Fruit fly (Drosophila melanogaster) whole organism, embryonic: ENCODE results near the gene tinc.

Experiments used
- Awh ChIP-seq: fragments of 200-800 bp; sonication (Bioruptor generic); IDR thresholded peaks from 2 replicates; pipeline ENCODE4, ENCODE4 v1.3.6; 2022; ENCODE audit warnings: missing biosample characterization, missing genetic modification characterization
- Bgb ChIP-seq: fragments of 200-800 bp; sonication (Bioruptor generic); IDR thresholded peaks from 2 replicates; pipeline ENCODE4 v1.3.6; 2022; ENCODE audit warnings: missing biosample characterization, missing genetic modification characterization; ENCODE audit not compliant: partially characterized antibody
- CG10147 ChIP-seq: fragments of 200-800 bp; sonication (Bioruptor generic); optimal IDR thresholded peaks from 2 replicates; lab custom pipeline; 2019; ENCODE audit warnings: missing biosample characterization, mild to moderate bottlenecking, missing genetic modification characterization, moderate library complexity
- CG10543 ChIP-seq: fragments of 200-800 bp; sonication (Bioruptor generic); optimal IDR thresholded peaks from 3 replicates; lab custom pipeline; 2017; ENCODE audit warnings: missing biosample characterization, mild to moderate bottlenecking, missing genetic modification characterization, moderate library complexity
- CG11247 ChIP-seq: fragments of 200-800 bp; sonication (Bioruptor generic); IDR thresholded peaks from 2 replicates; pipeline ENCODE4 v1.3.6; 2022; ENCODE audit warnings: missing biosample characterization, missing genetic modification characterization
- CG11456 ChIP-seq: fragments of 200-800 bp; sonication (Bioruptor generic); IDR thresholded peaks from 3 replicates; pipeline ENCODE4 v1.3.6; 2022; ENCODE audit warnings: missing biosample characterization, missing genetic modification characterization
- CG12071 ChIP-seq: fragments of 200-800 bp; sonication (Bioruptor generic); optimal IDR thresholded peaks from 3 replicates; lab custom pipeline; 2018; ENCODE audit warnings: missing biosample characterization, mild to moderate bottlenecking, missing genetic modification characterization
- CG1233 ChIP-seq: fragments of 200-800 bp; sonication (Bioruptor generic); optimal IDR thresholded peaks from 4 replicates; lab custom pipeline; 2018; ENCODE audit warnings: missing biosample characterization, mild to moderate bottlenecking, missing genetic modification characterization
- CG13287 ChIP-seq: fragments of 200-800 bp; sonication (Bioruptor generic); IDR thresholded peaks from 2 replicates; pipeline ENCODE4 v1.3.6; 2022; ENCODE audit warnings: missing biosample characterization, missing genetic modification characterization; ENCODE audit not compliant: partially characterized antibody
- CG14050 ChIP-seq: fragments of 200-800 bp; sonication (Bioruptor generic); IDR thresholded peaks from 3 replicates; pipeline ENCODE4 v1.3.6; 2022; ENCODE audit warnings: missing biosample characterization, missing genetic modification characterization
- CG1603 ChIP-seq: fragments of 200-800 bp; sonication (Bioruptor generic); optimal IDR thresholded peaks from 2 replicates; lab custom pipeline; 2019; ENCODE audit warnings: missing biosample characterization, mild to moderate bottlenecking, missing genetic modification characterization, moderate library complexity
- CG1792 ChIP-seq: fragments of 200-800 bp; sonication (Bioruptor generic); optimal IDR thresholded peaks from 2 replicates; lab custom pipeline; 2016; ENCODE audit warnings: missing biosample characterization, missing genetic modification characterization
- CG30431 ChIP-seq: fragments of 200-800 bp; sonication (Bioruptor generic); optimal IDR thresholded peaks from 2 replicates; lab custom pipeline; 2017; ENCODE audit warnings: missing biosample characterization, missing genetic modification characterization
- CG31224 ChIP-seq: fragments of 200-800 bp; sonication (Bioruptor generic); IDR thresholded peaks from 2 replicates; pipeline ENCODE4 v1.3.6; 2022; ENCODE audit warnings: missing biosample characterization, missing genetic modification characterization
- CG33213 ChIP-seq: fragments of 200-800 bp; sonication (Bioruptor generic); optimal IDR thresholded peaks from 3 replicates; lab custom pipeline; 2016; ENCODE audit warnings: missing biosample characterization, missing genetic modification characterization
- CG4360 ChIP-seq: fragments of 200-800 bp; sonication (Bioruptor generic); IDR thresholded peaks from 2 replicates; pipeline ENCODE4 v1.3.6; 2022; ENCODE audit warnings: missing biosample characterization, missing genetic modification characterization
- CG6689 ChIP-seq: fragments of 200-800 bp; sonication (Bioruptor generic); IDR thresholded peaks from 2 replicates; pipeline ENCODE4 v1.3.6; 2022; ENCODE audit warnings: missing biosample characterization, missing genetic modification characterization
- CG7372 ChIP-seq: fragments of 200-800 bp; sonication (Bioruptor generic); IDR thresholded peaks from 2 replicates; pipeline ENCODE4 v1.3.6; 2022; ENCODE audit warnings: missing biosample characterization, missing genetic modification characterization
- CG7745 ChIP-seq: fragments of 200-800 bp; sonication (Bioruptor generic); optimal IDR thresholded peaks from 2 replicates; lab custom pipeline; 2018; ENCODE audit warnings: missing biosample characterization, mild to moderate bottlenecking, missing genetic modification characterization, moderate library complexity
- CG7963 ChIP-seq: fragments of 200-800 bp; sonication (Bioruptor generic); IDR thresholded peaks from 3 replicates; pipeline ENCODE4 v1.3.6; 2022; ENCODE audit warnings: missing biosample characterization, missing genetic modification characterization; ENCODE audit not compliant: partially characterized antibody
- Camta ChIP-seq: fragments of 200-800 bp; sonication (Bioruptor generic); optimal IDR thresholded peaks from 2 replicates; lab custom pipeline; 2016; ENCODE audit warnings: missing biosample characterization, missing genetic modification characterization
- Dip2 ChIP-seq: fragments of 200-800 bp; sonication (Bioruptor generic); IDR thresholded peaks from 2 replicates; pipeline ENCODE4 v1.3.6; 2022; ENCODE audit warnings: missing biosample characterization, missing genetic modification characterization
- Doc3 ChIP-seq: fragments of 200-800 bp; sonication (Bioruptor generic); IDR thresholded peaks from 3 replicates; pipeline ENCODE4 v1.3.6; 2022; ENCODE audit warnings: missing biosample characterization, missing genetic modification characterization; ENCODE audit not compliant: partially characterized antibody
- E2f2 ChIP-seq: fragments of 200-800 bp; sonication (Bioruptor generic); IDR thresholded peaks from 2 replicates; pipeline ENCODE4 v1.3.6; 2022; ENCODE audit warnings: missing biosample characterization, missing genetic modification characterization
- HHEX ChIP-seq: fragments of 200-800 bp; sonication (Bioruptor generic); optimal IDR thresholded peaks from 3 replicates; lab custom pipeline; 2017; ENCODE audit warnings: missing biosample characterization, mild to moderate bottlenecking, missing genetic modification characterization, missing genetic modification reagents
- Hr78 ChIP-seq, 2 experiments: fragments of 200-800 bp in 1 of 2; fragments of >200 bp in 1 of 2; sonication (Bioruptor generic) in 1 of 2; optimal IDR thresholded peaks; 2 replicates each; lab custom pipeline; 2017 to 2019; ENCODE audit warnings: missing biosample characterization in 2 of 2, missing genetic modification characterization in 2 of 2, mild to moderate bottlenecking in 1 of 2, moderate library complexity in 1 of 2
- Meics ChIP-seq: fragments of 200-800 bp; sonication (Bioruptor generic); optimal IDR thresholded peaks from 2 replicates; lab custom pipeline; 2017; ENCODE audit warnings: missing biosample characterization, mild to moderate bottlenecking, missing genetic modification characterization
- NK7.1 ChIP-seq: fragments of 200-800 bp; sonication (Bioruptor generic); optimal IDR thresholded peaks from 3 replicates; lab custom pipeline; 2016; ENCODE audit warnings: missing biosample characterization, missing genetic modification characterization
- NfI ChIP-seq: fragments of 200-800 bp; sonication (Bioruptor generic); optimal IDR thresholded peaks from 3 replicates; lab custom pipeline; 2018; ENCODE audit warnings: missing biosample characterization, mild to moderate bottlenecking, missing genetic modification characterization, moderate library complexity
- Oli ChIP-seq: fragments of 200-800 bp; sonication (Bioruptor generic); optimal IDR thresholded peaks from 2 replicates; lab custom pipeline; 2018; ENCODE audit warnings: missing biosample characterization, mild to moderate bottlenecking, missing genetic modification characterization, moderate library complexity
- PHDP ChIP-seq: fragments of 200-800 bp; sonication (Bioruptor generic); optimal IDR thresholded peaks from 3 replicates; lab custom pipeline; 2018; ENCODE audit warnings: missing biosample characterization, mild to moderate bottlenecking, missing genetic modification characterization, moderate library complexity
- Scr ChIP-seq: fragments of 200-800 bp; sonication (Bioruptor generic); IDR thresholded peaks from 2 replicates; pipeline ENCODE4 v1.3.6; 2022; ENCODE audit warnings: missing biosample characterization, missing genetic modification characterization; ENCODE audit not compliant: partially characterized antibody
- Stat92E ChIP-seq, 3 experiments: fragments of >200 bp in 2 of 3; fragments of 200-800 bp in 1 of 3; sonication (Bioruptor generic) in 1 of 3; optimal IDR thresholded peaks; 2 replicates each; lab custom pipeline; 2017 to 2019; ENCODE audit warnings: missing biosample characterization in 3 of 3, missing genetic modification characterization in 3 of 3, mild to moderate bottlenecking in 1 of 3, moderate library complexity in 1 of 3
- ab ChIP-seq: fragments of 200-800 bp; sonication (Bioruptor generic); optimal IDR thresholded peaks from 2 replicates; lab custom pipeline; 2016; ENCODE audit warnings: missing biosample characterization, missing genetic modification characterization
- abd-A ChIP-seq: fragments of 200-800 bp; sonication (Bioruptor generic); optimal IDR thresholded peaks from 3 replicates; lab custom pipeline; 2019; ENCODE audit warnings: missing biosample characterization, mild to moderate bottlenecking, missing genetic modification characterization, moderate library complexity
- bcd ChIP-seq: fragments of 200-800 bp; sonication (Bioruptor generic); optimal IDR thresholded peaks from 2 replicates; lab custom pipeline; 2017; ENCODE audit warnings: missing biosample characterization, mild to moderate bottlenecking, missing genetic modification characterization
- bowl ChIP-seq: fragments of 200-800 bp; sonication (Bioruptor generic); IDR thresholded peaks from 2 replicates; pipeline ENCODE4 v1.3.6; 2022; ENCODE audit warnings: missing biosample characterization, missing genetic modification characterization
- caup ChIP-seq: fragments of 200-800 bp; sonication (Bioruptor generic); optimal IDR thresholded peaks from 3 replicates; lab custom pipeline; 2017; ENCODE audit warnings: missing biosample characterization, mild to moderate bottlenecking, missing genetic modification characterization, moderate library complexity; ENCODE audit not compliant: severe bottlenecking
- disco-r ChIP-seq: fragments of 200-800 bp; sonication (Bioruptor generic); optimal IDR thresholded peaks from 2 replicates; lab custom pipeline; 2016; ENCODE audit warnings: missing biosample characterization, missing genetic modification characterization
- eyg ChIP-seq: fragments of 200-800 bp; sonication (Bioruptor generic); optimal IDR thresholded peaks from 3 replicates; lab custom pipeline; 2016; ENCODE audit warnings: missing biosample characterization, missing genetic modification characterization
- fd102C ChIP-seq: fragments of 200-800 bp; sonication (Bioruptor generic); optimal IDR thresholded peaks from 2 replicates; lab custom pipeline; 2018; ENCODE audit warnings: missing biosample characterization, mild to moderate bottlenecking, missing genetic modification characterization, moderate library complexity
- gce ChIP-seq: fragments of 200-800 bp; sonication (Bioruptor generic); IDR thresholded peaks from 3 replicates; pipeline ENCODE4 v1.3.6; 2022; ENCODE audit warnings: missing biosample characterization, missing genetic modification characterization
- gcm2 ChIP-seq: fragments of 200-800 bp; sonication (Bioruptor generic); optimal IDR thresholded peaks from 2 replicates; lab custom pipeline; 2016; ENCODE audit warnings: missing biosample characterization, missing genetic modification characterization
- gfzf ChIP-seq: fragments of 200-800 bp; sonication (Bioruptor generic); optimal IDR thresholded peaks from 2 replicates; lab custom pipeline; 2016; ENCODE audit warnings: missing biosample characterization, mild to moderate bottlenecking, missing genetic modification characterization, moderate library complexity
- her ChIP-seq: fragments of 200-800 bp; sonication (Bioruptor generic); optimal IDR thresholded peaks from 2 replicates; lab custom pipeline; 2016; ENCODE audit warnings: missing biosample characterization, missing genetic modification characterization
- oc ChIP-seq: fragments of 200-800 bp; sonication (Bioruptor generic); optimal IDR thresholded peaks from 2 replicates; lab custom pipeline; 2018; ENCODE audit warnings: missing biosample characterization, mild to moderate bottlenecking, missing genetic modification characterization, moderate library complexity
- p53 ChIP-seq: fragments of 200-800 bp; sonication (Bioruptor generic); optimal IDR thresholded peaks from 2 replicates; lab custom pipeline; 2016; ENCODE audit warnings: missing biosample characterization, missing genetic modification characterization
- pfk ChIP-seq: fragments of 200-800 bp; sonication (Bioruptor generic); optimal IDR thresholded peaks from 2 replicates; lab custom pipeline; 2018; ENCODE audit warnings: missing biosample characterization, mild to moderate bottlenecking, missing genetic modification characterization, moderate library complexity
- ssp ChIP-seq: fragments of 200-800 bp; sonication (Bioruptor generic); IDR thresholded peaks from 2 replicates; pipeline ENCODE4 v1.3.6; 2022; ENCODE audit warnings: missing biosample characterization, missing genetic modification characterization
- unc-4 ChIP-seq: fragments of 200-800 bp; sonication (Bioruptor generic); IDR thresholded peaks from 2 replicates; pipeline ENCODE4 v1.3.6; 2022; ENCODE audit warnings: missing biosample characterization, missing genetic modification characterization; ENCODE audit not compliant: partially characterized antibody

tinc gene

DNA sequence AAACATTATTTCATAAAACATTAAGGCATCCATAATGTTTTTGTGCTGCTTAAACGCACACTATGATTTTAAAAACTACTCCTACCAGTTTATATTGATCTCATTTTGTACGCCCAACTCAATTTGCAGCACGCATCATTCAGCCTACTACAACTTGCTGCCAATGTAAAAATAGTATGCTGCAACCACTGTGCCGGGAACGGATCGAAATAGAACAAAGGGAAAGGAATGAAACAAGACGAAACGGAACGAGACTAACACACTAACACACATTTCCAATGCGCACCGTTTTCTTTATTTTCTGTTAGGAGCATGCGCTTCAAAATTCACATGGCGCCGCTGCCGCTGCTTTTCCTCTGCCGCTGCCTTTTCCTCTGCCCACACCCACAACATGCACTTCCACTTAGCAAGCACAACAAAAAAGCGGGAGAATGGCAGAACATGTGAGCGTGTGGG lies 34.4 kb upstream of the tinc start (continued):
- TF ChIP-seq CG7963 (GFP tag; lab: Robert Waterston, UW) (no peak), abd-A (no peak), Bgb (GFP tag; lab: Robert Waterston, UW) (no peak), bcd (peak; percentile 10), CG1233 (no peak), Stat92E (GFP tag; optimal IDR thresholded peaks at IDR 0.05; lab: Kevin White, UChicago) (no peak), PHDP (tag; lab: Kevin White, UChicago) (no peak), CG4360 (no peak), caup (no peak), CG31224 (GFP tag; lab: Robert Waterston, UW) (no peak), gfzf (GFP tag; lab: Kevin White, UChicago) (no peak), bowl (GFP tag; lab: Robert Waterston, UW) (no peak), Camta (GFP tag; lab: Kevin White, UChicago) (no peak), oc (no peak), ssp (GFP tag; lab: Robert Waterston, UW) (no peak), CG13287 (no peak), CG7372 (GFP tag; lab: Robert Waterston, UW) (no peak), CG10147 (GFP tag; lab: Kevin White, UChicago) (no peak), unc-4 (no peak), pfk (GFP tag; lab: Kevin White, UChicago) (peak; percentile 96), CG1792 (GFP tag; lab: Kevin White, UChicago) (no peak), CG11247 (GFP tag; lab: Robert Waterston, UW) (no peak), CG7745 (no peak), eyg (GFP tag; lab: Kevin White, UChicago) (no peak), E2f2 (no peak), ab (GFP tag; lab: Kevin White, UChicago) (no peak), her (no peak), Awh (GFP tag; lab: Robert Waterston, UW) (no peak), Scr (GFP tag; lab: Robert Waterston, UW) (no peak), CG30431 (GFP tag; lab: Kevin White, UChicago) (no peak), Hr78 (GFP tag; optimal IDR thresholded peaks at IDR 0.05; lab: Kevin White, UChicago) (no peak), CG12071 (GFP tag; lab: Kevin White, UChicago) (no peak), CG10543 (no peak), NfI (GFP tag; lab: Kevin White, UChicago) (peak; percentile 30), CG14050 (no peak), HHEX (GFP tag; lab: Kevin White, UChicago) (peak; percentile 10), gce (no peak), gcm2 (GFP tag; lab: Kevin White, UChicago) (no peak), Dip2 (GFP tag; lab: Robert Waterston, UW) (no peak), Doc3 (GFP tag; lab: Robert Waterston, UW) (no peak), NK7.1 (peak; percentile 16), CG1603 (tag; lab: Kevin White, UChicago) (no peak), Meics (GFP tag; lab: Kevin White, UChicago) (peak; percentile 41), CG11456 (GFP tag; lab: Robert Waterston, UW) (no peak), Oli (tag; lab: Kevin White, UChicago) (peak; percentile 33), p53 (no peak), disco-r (GFP tag; lab: Kevin White, UChicago) (no peak), CG6689 (no peak), CG33213 (GFP tag; lab: Kevin White, UChicago) (no peak), fd102C (GFP tag; lab: Kevin White, UChicago) (no peak)
